Fruit fly (Drosophila melanogaster): ENCODE results near the gene CG43739.

CG43739 gene

dm6 chr2L:20864764-20865265, 53.9 kb downstream of the CG43739 start, which contains the start of gene CG9338 (continued):
- TF ChIP-seq ash1 (GFP tag; optimal IDR thresholded peaks at IDR 0.05), result peak; percentile 46
- TF ChIP-seq tap (tag; optimal IDR thresholded peaks at IDR 0.05), result peak; percentile 94
- peak; percentile 85; the same call in 1 of the 2 replicates for TF ChIP-seq danr (GFP tag; IDR thresholded peaks at IDR 0.05)
- no peak for TF ChIP-seq lov (optimal IDR thresholded peaks at IDR 0.05)
- TF ChIP-seq lov (GFP tag; IDR thresholded peaks at IDR 0.05), result peak; percentile 88
- peak; percentile 67 for TF ChIP-seq wor (GFP tag; IDR thresholded peaks at IDR 0.05)
- peak; percentile 84 for TF ChIP-seq CG10267 (tag; optimal IDR thresholded peaks at IDR 0.05)
- peak; percentile 74 for TF ChIP-seq D19A (tag; optimal IDR thresholded peaks at IDR 0.05)
- TF ChIP-seq CG4404 (GFP tag; IDR thresholded peaks at IDR 0.05), result peak; percentile 81
- peak; percentile 54 for TF ChIP-seq tio (GFP tag; optimal IDR thresholded peaks at IDR 0.05)
- peak; percentile 71 for TF ChIP-seq CG17802 (tag; optimal IDR thresholded peaks at IDR 0.05)
- TF ChIP-seq HLHmδ (GFP tag; optimal IDR thresholded peaks at IDR 0.05), result no peak
- TF ChIP-seq CG1792 (GFP tag; optimal IDR thresholded peaks at IDR 0.05), result peak; percentile 61
- TF ChIP-seq ara (GFP tag; IDR thresholded peaks at IDR 0.05), result peak; percentile 93
- TF ChIP-seq CG3838 (GFP tag; optimal IDR thresholded peaks at IDR 0.05), result peak; percentile 62
- peak; percentile 63 for TF ChIP-seq onecut (GFP tag; IDR thresholded peaks at IDR 0.05)
- peak; percentile 80 for TF ChIP-seq sisA (GFP tag; IDR thresholded peaks at IDR 0.05)
- TF ChIP-seq CG9817 (tag; optimal IDR thresholded peaks at IDR 0.05), result peak; percentile 69
- peak; percentile 60 for TF ChIP-seq Mad (GFP tag; optimal IDR thresholded peaks at IDR 0.05)
- no peak for TF ChIP-seq CG7745 (tag; optimal IDR thresholded peaks at IDR 0.05)
- TF ChIP-seq Lim3 (GFP tag; IDR thresholded peaks at IDR 0.05), result no peak
- peak; percentile 35 for TF ChIP-seq CG10431 (GFP tag; optimal IDR thresholded peaks at IDR 0.05)
- peak; percentile 85 for TF ChIP-seq CG7839 (tag; optimal IDR thresholded peaks at IDR 0.05)
- TF ChIP-seq gro (GFP tag; optimal IDR thresholded peaks at IDR 0.05), result peak; percentile 86
- TF ChIP-seq Sin3A (optimal IDR thresholded peaks at IDR 0.05), result no peak
- TF ChIP-seq maf-S (GFP tag; optimal IDR thresholded peaks at IDR 0.05), result peak; percentile 64
- peak; percentile 13 for TF ChIP-seq Lhr (GFP tag; optimal IDR thresholded peaks at IDR 0.05)
- peak; percentile 37 for TF ChIP-seq CG9797 (GFP tag; optimal IDR thresholded peaks at IDR 0.05)
- peak; percentile 82 for TF ChIP-seq Antp (GFP tag; optimal IDR thresholded peaks at IDR 0.05)
- TF ChIP-seq CG13775 (GFP tag; optimal IDR thresholded peaks at IDR 0.05), result peak; percentile 73
- peak; percentile 95 for TF ChIP-seq HHEX (GFP tag; optimal IDR thresholded peaks at IDR 0.05)
- peak; percentile 85 for TF ChIP-seq CG8359 (GFP tag; optimal IDR thresholded peaks at IDR 0.05; ENCODE audit: borderline replicate concordance)
- TF ChIP-seq Hr3 (GFP tag; optimal IDR thresholded peaks at IDR 0.05), result peak; percentile 73
- TF ChIP-seq CG14710 (tag; optimal IDR thresholded peaks at IDR 0.05), result peak; percentile 91
- peak; percentile 34; the same call in 1 of the 2 replicates for TF ChIP-seq dati (GFP tag; IDR thresholded peaks at IDR 0.05)
- TF ChIP-seq CG12071 (GFP tag; optimal IDR thresholded peaks at IDR 0.05), result peak; percentile 91
- peak; percentile 89 for TF ChIP-seq CG2120 (GFP tag; optimal IDR thresholded peaks at IDR 0.05)
- TF ChIP-seq CG7556 (GFP tag; optimal IDR thresholded peaks at IDR 0.05), result peak; percentile 86
- TF ChIP-seq stwl (tag; optimal IDR thresholded peaks at IDR 0.05), result no peak
- no peak; the same call in 1 of the 2 replicates for TF ChIP-seq amos (GFP tag; IDR thresholded peaks at IDR 0.05; ENCODE audit: partially characterized antibody)
- 0 out of 3 replicates have a peak, but pooled peaks have one; percentile 46 for TF ChIP-seq CG7963 (GFP tag; IDR thresholded peaks at IDR 0.05; ENCODE audit: partially characterized antibody)
- peak; percentile 96 for TF ChIP-seq ind (GFP tag; optimal IDR thresholded peaks at IDR 0.05)
- peak; percentile 62 for TF ChIP-seq CG17186 (GFP tag; optimal IDR thresholded peaks at IDR 0.05)
- peak; percentile 83 for TF ChIP-seq CoRest (tag; optimal IDR thresholded peaks at IDR 0.05)
- peak; percentile 88 for TF ChIP-seq CG4730 (GFP tag; IDR thresholded peaks at IDR 0.05)
- TF ChIP-seq CG14667 (GFP tag; IDR thresholded peaks at IDR 0.05), result peak; percentile 89
- peak; percentile 84 for TF ChIP-seq so (GFP tag; IDR thresholded peaks at IDR 0.05)
- TF ChIP-seq CG31388 (GFP tag; optimal IDR thresholded peaks at IDR 0.05), result peak; percentile 1
- TF ChIP-seq wek (GFP tag; optimal IDR thresholded peaks at IDR 0.05), result peak; percentile 39
- peak; percentile 91 for TF ChIP-seq CG31224 (GFP tag; IDR thresholded peaks at IDR 0.05)
- TF ChIP-seq row (GFP tag; IDR thresholded peaks at IDR 0.05), result peak; percentile 99
